Worm (Caenorhabditis elegans): ENCODE data around the gene tag-180.

tag-180 gene

DNA sequence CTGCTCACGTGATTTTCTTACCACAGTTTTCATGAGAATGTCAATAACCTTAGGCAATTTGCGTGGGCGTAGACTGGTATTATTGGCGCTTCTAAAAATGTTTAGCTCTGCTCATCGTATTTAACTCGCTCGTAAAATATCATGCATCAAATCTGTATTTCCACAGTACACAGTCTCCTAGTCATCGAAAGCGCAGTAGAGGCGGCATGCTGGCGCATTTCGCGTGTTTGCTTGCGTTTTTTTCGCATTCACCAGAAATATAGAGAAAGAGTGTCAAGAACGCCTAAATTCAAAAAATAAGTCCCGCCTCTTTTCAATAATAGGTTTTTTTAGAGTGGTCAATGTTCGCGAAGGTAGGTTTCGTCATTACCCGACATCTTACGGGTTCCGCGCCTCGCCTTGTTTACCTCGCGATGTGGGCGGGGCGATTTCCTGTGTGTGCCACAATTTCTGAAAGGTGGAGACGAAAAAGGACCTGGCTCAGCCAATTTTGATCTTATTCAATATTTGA is 47.4 kb upstream of the tag-180 start (continued):
- no peak for TF ChIP-seq mdl-1 (tag; optimal IDR thresholded peaks at IDR 0.05)
- TF ChIP-seq ceh-63 (GFP tag; optimal IDR thresholded peaks at IDR 0.05): no peak
- no peak for TF ChIP-seq nhr-12 (tag; optimal IDR thresholded peaks at IDR 0.05)
- TF ChIP-seq sptf-1 (tag; optimal IDR thresholded peaks at IDR 0.05): no peak
- peak; percentile 23 for TF ChIP-seq rnt-1 (tag; optimal IDR thresholded peaks at IDR 0.05)
- no peak for TF ChIP-seq zip-4 (GFP tag; optimal IDR thresholded peaks at IDR 0.05)
- TF ChIP-seq lin-35 (GFP tag; optimal IDR thresholded peaks at IDR 0.05): no peak
- no peak for TF ChIP-seq mef-2 (tag; optimal IDR thresholded peaks at IDR 0.05)
- no peak for TF ChIP-seq ceh-90 (tag; optimal IDR thresholded peaks at IDR 0.05)
- TF ChIP-seq unc-98 (GFP tag; IDR thresholded peaks at IDR 0.05): no peak
- TF ChIP-seq nhr-11 (tag; optimal IDR thresholded peaks at IDR 0.05): no peak
- TF ChIP-seq xbp-1 (tag; optimal IDR thresholded peaks at IDR 0.05): no peak
- no peak for TF ChIP-seq sox-4 (tag; optimal IDR thresholded peaks at IDR 0.05)
- TF ChIP-seq lsy-2 (tag; optimal IDR thresholded peaks at IDR 0.05): peak in 1 of 2 experiments; percentile 14
- TF ChIP-seq ztf-11 (tag; optimal IDR thresholded peaks at IDR 0.05): no peak
- peak; percentile 42 for TF ChIP-seq swsn-7 (tag; optimal IDR thresholded peaks at IDR 0.05)
- TF ChIP-seq nhr-84 (tag; optimal IDR thresholded peaks at IDR 0.05): no peak
- no peak for TF ChIP-seq nhr-237 (tag; optimal IDR thresholded peaks at IDR 0.05)
- peak; percentile 69 for TF ChIP-seq nhr-71 (tag; optimal IDR thresholded peaks at IDR 0.05)
- peak; percentile 82 for TF ChIP-seq ama-1 (optimal IDR thresholded peaks at IDR 0.05)
- peak; percentile 60 for TF ChIP-seq nhr-19 (GFP tag; conservative IDR thresholded peaks at IDR 0.05)
- peak; percentile 16 for TF ChIP-seq nhr-77 (tag; optimal IDR thresholded peaks at IDR 0.05)
- TF ChIP-seq hlh-4 (tag; optimal IDR thresholded peaks at IDR 0.05): no peak
- no peak for TF ChIP-seq pag-3 (tag; optimal IDR thresholded peaks at IDR 0.05; ENCODE audit: borderline replicate concordance, insufficient read depth)
- TF ChIP-seq C34B4.2 (tag; optimal IDR thresholded peaks at IDR 0.05): no peak
- no peak for TF ChIP-seq hlh-17 (GFP tag; optimal IDR thresholded peaks at IDR 0.05; ENCODE audit: borderline replicate concordance)
- peak; percentile 34 for TF ChIP-seq lin-39 (tag; optimal IDR thresholded peaks at IDR 0.05)

DNA sequence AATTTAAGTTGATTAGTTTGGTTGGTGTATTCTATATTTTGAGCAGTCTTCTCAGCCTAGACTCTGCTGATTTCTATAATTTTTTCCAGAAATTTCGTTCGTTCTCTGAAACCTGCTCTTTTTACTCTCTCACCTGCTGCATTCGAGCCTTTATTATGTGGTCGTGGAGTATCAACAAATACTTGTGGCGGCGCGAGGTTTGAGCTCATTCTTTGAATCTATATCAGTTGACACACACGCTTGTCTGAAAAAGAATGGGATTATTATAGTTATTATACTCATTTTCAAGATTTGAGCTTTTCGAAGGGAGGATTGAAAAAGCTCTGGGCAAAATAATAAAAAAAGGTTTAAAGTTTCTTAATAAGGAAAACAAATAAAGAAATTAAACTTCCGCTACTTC is 46.8 kb upstream of the tag-180 start:
- TF ChIP-seq irx-1 (tag; optimal IDR thresholded peaks at IDR 0.05) (no peak), isw-1 (GFP tag; IDR thresholded peaks at IDR 0.05) (no peak), skn-1 (tag; optimal IDR thresholded peaks at IDR 0.05) (no peak), lin-13 (GFP tag; optimal IDR thresholded peaks at IDR 0.05) (no peak), snu-23 (GFP tag; optimal IDR thresholded peaks at IDR 0.05) (no peak), nhr-47 (tag; optimal IDR thresholded peaks at IDR 0.05) (peak; percentile 13), ztf-4 (tag; optimal IDR thresholded peaks at IDR 0.05) (no peak), ceh-82 (tag; optimal IDR thresholded peaks at IDR 0.05) (no peak), nhr-71 (tag; optimal IDR thresholded peaks at IDR 0.05) (peak; percentile 54), pax-3 (tag; optimal IDR thresholded peaks at IDR 0.05) (peak; percentile 4), F16B12.6 (tag; optimal IDR thresholded peaks at IDR 0.05) (no peak), nhr-11 (tag; optimal IDR thresholded peaks at IDR 0.05) (peak; percentile 63), nhr-20 (tag; optimal IDR thresholded peaks at IDR 0.05) (no peak), nhr-28 (tag; optimal IDR thresholded peaks at IDR 0.05) (no peak), grh-1 (GFP tag; IDR thresholded peaks at IDR 0.05) (no peak), dsc-1 (tag; optimal IDR thresholded peaks at IDR 0.05) (peak; percentile 57), sox-4 (tag; optimal IDR thresholded peaks at IDR 0.05) (peak; percentile 28), unc-98 (GFP tag; IDR thresholded peaks at IDR 0.05) (no peak), fkh-8 (tag; optimal IDR thresholded peaks at IDR 0.05) (peak; percentile 82), lin-15B (tag; optimal IDR thresholded peaks at IDR 0.05) (no peak), hpl-2 (GFP tag; optimal IDR thresholded peaks at IDR 0.05) (no peak)

All from whole organism, L1 larva.